Worm (Caenorhabditis elegans) whole organism, young adult: ENCODE data around the gene daf-5.
A peak's percentile ranks its signal among the peaks of the same experiment; 100 is the strongest.

ENCODE experiments used
- B0261.1 ChIP-seq: sonication (generic microtip); optimal IDR thresholded peaks from 2 replicates; lab custom pipeline; 2016; ENCODE audit warnings: mild to moderate bottlenecking, missing genetic modification characterization, moderate library complexity, missing compliant biosample characterization
- C06A6.2 ChIP-seq: fragments of 200-800 bp; sonication (Bioruptor generic); conservative IDR thresholded peaks from 2 replicates; pipeline ENCODE4 v1.3.6; 2022; ENCODE audit warnings: missing genetic modification characterization, missing compliant biosample characterization
- F49E8.2 ChIP-seq: sonication (generic microtip); optimal IDR thresholded peaks from 3 replicates; lab custom pipeline; 2017; ENCODE audit warnings: missing genetic modification characterization, mild to moderate bottlenecking, missing compliant biosample characterization, antibody characterized with exemption, moderate library complexity; ENCODE audit not compliant: insufficient read depth
- F57C9.4 ChIP-seq: sonication (generic microtip); optimal IDR thresholded peaks from 2 replicates; lab custom pipeline; 2017; ENCODE audit warnings: mild to moderate bottlenecking, missing genetic modification characterization, missing compliant biosample characterization
- T07F8.4 ChIP-seq: sonication (generic microtip); optimal IDR thresholded peaks from 2 replicates; lab custom pipeline; 2016; ENCODE audit warnings: mild to moderate bottlenecking, missing genetic modification characterization, moderate library complexity, missing compliant biosample characterization
- Y53G8AR.9 ChIP-seq: fragments of 200-800 bp; sonication (Bioruptor generic); conservative IDR thresholded peaks from 2 replicates; pipeline ENCODE4 v1.3.6; 2022; ENCODE audit warnings: missing genetic modification reagents, missing genetic modification characterization, missing compliant biosample characterization
- Y56A3A.18 ChIP-seq: fragments of 200-800 bp; sonication (Bioruptor generic); IDR thresholded peaks from 2 replicates; pipeline ENCODE4 v1.3.6; 2022; ENCODE audit warnings: missing genetic modification reagents, missing genetic modification characterization, missing compliant biosample characterization
- Y95B8A.8 ChIP-seq: fragments of 200-800 bp; sonication (Bioruptor generic); IDR thresholded peaks from 2 replicates; pipeline ENCODE4 v1.3.6; 2022; ENCODE audit warnings: missing genetic modification reagents, missing genetic modification characterization, missing compliant biosample characterization
- aptf-2 ChIP-seq: fragments of 200-800 bp; sonication (Bioruptor generic); conservative IDR thresholded peaks from 2 replicates; pipeline ENCODE4 v1.3.6; 2022; ENCODE audit warnings: missing genetic modification reagents, missing genetic modification characterization, missing compliant biosample characterization
- aptf-3 ChIP-seq: fragments of 200-800 bp; sonication (Bioruptor generic); IDR thresholded peaks from 2 replicates; pipeline ENCODE4 v1.3.6; 2022; ENCODE audit warnings: missing genetic modification characterization, missing compliant biosample characterization
- athp-1 ChIP-seq: sonication (generic microtip); optimal IDR thresholded peaks from 2 replicates; lab custom pipeline; 2017; ENCODE audit warnings: mild to moderate bottlenecking, missing genetic modification characterization, missing compliant biosample characterization
- attf-6 ChIP-seq: fragments of 200-800 bp; sonication (Bioruptor generic); IDR thresholded peaks from 2 replicates; pipeline ENCODE4 v1.3.6; 2022; ENCODE audit warnings: missing genetic modification reagents, missing genetic modification characterization, missing compliant biosample characterization
- cebp-1 ChIP-seq, 2 experiments: fragments of 200-800 bp in 1 of 2; sonication (Bioruptor generic) in 1 of 2; sonication (generic microtip) in 1 of 2; IDR thresholded peaks in 1 of 2; optimal IDR thresholded peaks in 1 of 2; 2 replicates each; pipeline versions ENCODE4 v1.3.6 to Lab custom; 2017 to 2022; ENCODE audit warnings: missing compliant biosample characterization in 2 of 2, missing genetic modification characterization in 2 of 2, mild to moderate bottlenecking in 1 of 2, missing genetic modification reagents in 1 of 2, moderate library complexity in 1 of 2
- cebp-2 ChIP-seq: fragments of 200-800 bp; sonication (Bioruptor generic); IDR thresholded peaks from 2 replicates; pipeline ENCODE4 v1.3.6; 2022; ENCODE audit warnings: missing genetic modification characterization, missing compliant biosample characterization
- ceh-100 ChIP-seq: fragments of 200-800 bp; sonication (Bioruptor generic); IDR thresholded peaks from 2 replicates; pipeline ENCODE4 v1.3.6; 2022; ENCODE audit warnings: missing genetic modification reagents, missing genetic modification characterization, missing compliant biosample characterization
- ceh-27 ChIP-seq: fragments of 200-800 bp; sonication (Bioruptor generic); optimal IDR thresholded peaks from 2 replicates; lab custom pipeline; 2018; ENCODE audit warnings: mild to moderate bottlenecking, missing genetic modification characterization, moderate library complexity, missing compliant biosample characterization
- ceh-40 ChIP-seq: fragments of 200-800 bp; sonication (Bioruptor generic); IDR thresholded peaks from 2 replicates; pipeline ENCODE4 v1.3.6; 2022; ENCODE audit warnings: missing genetic modification characterization, missing compliant biosample characterization
- ceh-79 ChIP-seq: sonication (generic microtip); optimal IDR thresholded peaks from 2 replicates; lab custom pipeline; 2017; ENCODE audit warnings: mild to moderate bottlenecking, missing genetic modification characterization, missing compliant biosample characterization
- ceh-91 ChIP-seq: fragments of 200-800 bp; sonication (Bioruptor generic); IDR thresholded peaks from 2 replicates; pipeline ENCODE4 v1.3.6; 2022; ENCODE audit warnings: missing genetic modification reagents, missing genetic modification characterization, missing compliant biosample characterization
- dpff-1 ChIP-seq: sonication (generic microtip); optimal IDR thresholded peaks from 2 replicates; lab custom pipeline; 2017; ENCODE audit warnings: mild to moderate bottlenecking, missing genetic modification characterization, missing compliant biosample characterization
- dpl-1 ChIP-seq: fragments of 150-350 bp; optimal IDR thresholded peaks from 2 replicates; lab custom pipeline; 2014; ENCODE audit warnings: missing biosample characterization, missing genetic modification reagents, missing genetic modification characterization
- efl-1 ChIP-seq: fragments of 150-350 bp; optimal IDR thresholded peaks from 2 replicates; lab custom pipeline; 2014; ENCODE audit warnings: missing biosample characterization, missing genetic modification reagents, missing genetic modification characterization
- gei-17 ChIP-seq: fragments of 200-800 bp; sonication (Bioruptor generic); optimal IDR thresholded peaks from 2 replicates; lab custom pipeline; 2018; ENCODE audit warnings: mild to moderate bottlenecking, missing genetic modification characterization, missing compliant biosample characterization
- him-1 ChIP-seq: sonication (generic microtip); optimal IDR thresholded peaks from 2 replicates; lab custom pipeline; 2016; ENCODE audit warnings: missing genotype, missing genetic modification reagents, missing genetic modification characterization, missing compliant biosample characterization
- hlh-12 ChIP-seq: sonication (generic microtip); optimal IDR thresholded peaks from 2 replicates; lab custom pipeline; 2016; ENCODE audit warnings: missing genetic modification characterization, missing compliant biosample characterization
- hmg-1.2 ChIP-seq: fragments of 200-800 bp; sonication (Bioruptor generic); IDR thresholded peaks from 2 replicates; pipeline ENCODE4 v1.3.6; 2022; ENCODE audit warnings: missing genetic modification reagents, missing genetic modification characterization, missing compliant biosample characterization
- hmg-20 ChIP-seq: fragments of 200-800 bp; sonication (Bioruptor generic); IDR thresholded peaks from 2 replicates; pipeline ENCODE4 v1.3.6; 2022; ENCODE audit warnings: missing genetic modification reagents, missing genetic modification characterization, missing compliant biosample characterization
- let-607 ChIP-seq, 2 experiments: fragments of 200-800 bp in 1 of 2; sonication (Bioruptor generic) in 1 of 2; sonication (generic microtip) in 1 of 2; optimal IDR thresholded peaks; 2 replicates each; lab custom pipeline; 2016 to 2018; ENCODE audit warnings: mild to moderate bottlenecking in 2 of 2, missing compliant biosample characterization in 2 of 2, missing genetic modification characterization in 2 of 2, moderate library complexity in 2 of 2, missing genotype in 1 of 2
- lin-54 ChIP-seq: fragments of 200-800 bp; sonication (Bioruptor generic); optimal IDR thresholded peaks from 2 replicates; lab custom pipeline; 2018; ENCODE audit warnings: mild to moderate bottlenecking, missing genetic modification characterization, missing compliant biosample characterization
- lsl-1 ChIP-seq: fragments of 200-800 bp; sonication (Bioruptor generic); optimal IDR thresholded peaks from 2 replicates; lab custom pipeline; 2018; ENCODE audit warnings: mild to moderate bottlenecking, missing genetic modification characterization, moderate library complexity, missing compliant biosample characterization
- lsy-27 ChIP-seq: sonication (generic microtip); optimal IDR thresholded peaks from 2 replicates; lab custom pipeline; 2017; ENCODE audit warnings: missing genetic modification characterization, mild to moderate bottlenecking, missing compliant biosample characterization, antibody characterized with exemption, missing genotype, borderline replicate concordance; ENCODE audit not compliant: insufficient read depth
- madf-10 ChIP-seq: sonication (generic microtip); optimal IDR thresholded peaks from 2 replicates; lab custom pipeline; 2016; ENCODE audit warnings: mild to moderate bottlenecking, missing genetic modification characterization, missing compliant biosample characterization
- mes-4 ChIP-seq: sonication (generic microtip); optimal IDR thresholded peaks from 2 replicates; lab custom pipeline; 2016; ENCODE audit warnings: missing genotype, missing genetic modification characterization, missing compliant biosample characterization
- nfyb-1 ChIP-seq: fragments of 200-800 bp; sonication (Bioruptor generic); IDR thresholded peaks from 2 replicates; pipeline ENCODE4 v1.3.6; 2022; ENCODE audit warnings: missing genetic modification reagents, missing genetic modification characterization, missing compliant biosample characterization
- nhr-179 ChIP-seq: sonication (generic microtip); optimal IDR thresholded peaks from 2 replicates; lab custom pipeline; 2016; ENCODE audit warnings: mild to moderate bottlenecking, missing genetic modification characterization, missing compliant biosample characterization
- nhr-27 ChIP-seq: fragments of 200-800 bp; sonication (Bioruptor generic); optimal IDR thresholded peaks from 2 replicates; lab custom pipeline; 2018; ENCODE audit warnings: mild to moderate bottlenecking, missing genetic modification characterization, moderate library complexity, missing compliant biosample characterization
- nhr-80 ChIP-seq: sonication (generic microtip); optimal IDR thresholded peaks from 2 replicates; lab custom pipeline; 2016; ENCODE audit warnings: missing genetic modification characterization, missing compliant biosample characterization
- pbrm-1 ChIP-seq: fragments of 200-800 bp; sonication (Bioruptor generic); IDR thresholded peaks from 2 replicates; pipeline ENCODE4 v1.3.6; 2022; ENCODE audit warnings: missing genetic modification reagents, missing genetic modification characterization, missing compliant biosample characterization
- snpc-1.1 ChIP-seq: sonication (generic microtip); optimal IDR thresholded peaks from 2 replicates; lab custom pipeline; 2017; ENCODE audit warnings: missing genetic modification characterization, mild to moderate bottlenecking, missing compliant biosample characterization, antibody characterized with exemption, moderate library complexity, missing genotype, missing genetic modification reagents; ENCODE audit not compliant: insufficient read depth
- snpc-1.3 ChIP-seq: sonication (generic microtip); optimal IDR thresholded peaks from 2 replicates; lab custom pipeline; 2017; ENCODE audit warnings: missing genetic modification characterization, mild to moderate bottlenecking, missing compliant biosample characterization, antibody characterized with exemption, moderate library complexity, missing genotype, missing genetic modification reagents; ENCODE audit not compliant: insufficient read depth
- tbx-9 ChIP-seq: sonication (generic microtip); optimal IDR thresholded peaks from 2 replicates; lab custom pipeline; 2016; ENCODE audit warnings: borderline replicate concordance, missing genetic modification characterization, inconsistent platforms, missing compliant biosample characterization
- xnd-1 ChIP-seq: sonication (generic microtip); optimal IDR thresholded peaks from 2 replicates; lab custom pipeline; 2016; ENCODE audit warnings: missing genotype, missing genetic modification reagents, missing genetic modification characterization, missing compliant biosample characterization
- ztf-18 ChIP-seq: sonication (generic microtip); optimal IDR thresholded peaks from 2 replicates; lab custom pipeline; 2016; ENCODE audit warnings: missing genotype, mild to moderate bottlenecking, missing genetic modification characterization, missing compliant biosample characterization
- ztf-25 ChIP-seq: fragments of 200-800 bp; sonication (Bioruptor generic); IDR thresholded peaks from 2 replicates; pipeline ENCODE4 v1.3.6; 2022; ENCODE audit warnings: missing genetic modification reagents, missing genetic modification characterization, missing compliant biosample characterization
- ztf-28 ChIP-seq: fragments of 200-800 bp; sonication (Bioruptor generic); IDR thresholded peaks from 2 replicates; pipeline ENCODE4 v1.3.6; 2022; ENCODE audit warnings: missing genetic modification reagents, missing genetic modification characterization, missing compliant biosample characterization
- ztf-6 ChIP-seq: fragments of 200-800 bp; sonication (Bioruptor generic); IDR thresholded peaks from 2 replicates; pipeline ENCODE4 v1.3.6; 2022; ENCODE audit warnings: missing genetic modification reagents, missing genetic modification characterization, missing compliant biosample characterization

Gene daf-5

ce11 chrII:14045235-14045634 lies 6.9 kb downstream of the daf-5 start (continued):
- TF ChIP-seq efl-1 (GFP tag; lab: Kevin White, UChicago): no peak
- no peak for TF ChIP-seq C06A6.2 (GFP tag; lab: Robert Waterston, UW)
- TF ChIP-seq snpc-1.1 (tag; lab: Kevin White, UChicago): no peak

ce11 chrII:14044199-14044598 lies 7.9 kb downstream of the daf-5 start:
- TF ChIP-seq hmg-1.2 (GFP tag; lab: Robert Waterston, UW) (peak; percentile 46; the same call in 1 of the 2 replicates), ceh-27 (no peak), nfyb-1 (GFP tag; lab: Robert Waterston, UW) (peak; percentile 24; the same call in 1 of the 2 replicates), ceh-79 (tag; lab: Kevin White, UChicago) (no peak), nhr-179 (tag; lab: Kevin White, UChicago) (no peak), cebp-2 (GFP tag; lab: Robert Waterston, UW) (no peak), Y95B8A.8 (GFP tag; lab: Robert Waterston, UW) (no peak), ztf-25 (GFP tag; lab: Robert Waterston, UW) (no peak), lsy-27 (no peak), aptf-3 (no peak), snpc-1.3 (tag; lab: Kevin White, UChicago) (no peak), ztf-18 (tag; lab: Kevin White, UChicago) (peak; percentile 12), hmg-20 (GFP tag; lab: Robert Waterston, UW) (no peak), mes-4 (tag; lab: Kevin White, UChicago) (no peak), attf-6 (GFP tag; lab: Robert Waterston, UW) (no peak), tbx-9 (tag; lab: Kevin White, UChicago) (no peak), Y56A3A.18 (no peak), efl-1 (GFP tag; lab: Kevin White, UChicago) (no peak), aptf-2 (GFP tag; lab: Robert Waterston, UW) (no peak), let-607 (tag; optimal IDR thresholded peaks at IDR 0.05; lab: Kevin White, UChicago) (peak in 1 of 2 experiments; percentile 62), pbrm-1 (GFP tag; lab: Robert Waterston, UW) (no peak), nhr-80 (tag; lab: Kevin White, UChicago) (peak; percentile 92), ztf-28 (GFP tag; lab: Robert Waterston, UW) (no peak), C06A6.2 (GFP tag; lab: Robert Waterston, UW) (no peak; the same call in 1 of the 2 replicates), cebp-1 (GFP tag; IDR thresholded peaks at IDR 0.05; lab: Robert Waterston, UW) (no peak), cebp-1 (tag; optimal IDR thresholded peaks at IDR 0.05; lab: Kevin White, UChicago) (peak; percentile 72), T07F8.4 (tag; lab: Kevin White, UChicago) (no peak), B0261.1 (tag; lab: Kevin White, UChicago) (no peak), lin-54 (no peak), ceh-100 (no peak), him-1 (tag; lab: Kevin White, UChicago) (no peak), ceh-91 (no peak), gei-17 (no peak), nhr-27 (tag; lab: Kevin White, UChicago) (no peak), Y53G8AR.9 (no peak), ceh-40 (GFP tag; lab: Robert Waterston, UW) (no peak), madf-10 (tag; lab: Kevin White, UChicago) (peak; percentile 53), dpl-1 (GFP tag; lab: Kevin White, UChicago) (no peak), dpff-1 (tag; lab: Kevin White, UChicago) (no peak), ztf-6 (GFP tag; lab: Robert Waterston, UW) (no peak), F49E8.2 (no peak), xnd-1 (tag; lab: Kevin White, UChicago) (no peak), lsl-1 (GFP tag; lab: Kevin White, UChicago) (no peak), F57C9.4 (tag; lab: Kevin White, UChicago) (no peak), hlh-12 (tag; lab: Kevin White, UChicago) (no peak), athp-1 (tag; lab: Kevin White, UChicago) (no peak)
